Fruit fly (Drosophila melanogaster): Measurements from ENCODE around the gene CG15211.

DNA sequence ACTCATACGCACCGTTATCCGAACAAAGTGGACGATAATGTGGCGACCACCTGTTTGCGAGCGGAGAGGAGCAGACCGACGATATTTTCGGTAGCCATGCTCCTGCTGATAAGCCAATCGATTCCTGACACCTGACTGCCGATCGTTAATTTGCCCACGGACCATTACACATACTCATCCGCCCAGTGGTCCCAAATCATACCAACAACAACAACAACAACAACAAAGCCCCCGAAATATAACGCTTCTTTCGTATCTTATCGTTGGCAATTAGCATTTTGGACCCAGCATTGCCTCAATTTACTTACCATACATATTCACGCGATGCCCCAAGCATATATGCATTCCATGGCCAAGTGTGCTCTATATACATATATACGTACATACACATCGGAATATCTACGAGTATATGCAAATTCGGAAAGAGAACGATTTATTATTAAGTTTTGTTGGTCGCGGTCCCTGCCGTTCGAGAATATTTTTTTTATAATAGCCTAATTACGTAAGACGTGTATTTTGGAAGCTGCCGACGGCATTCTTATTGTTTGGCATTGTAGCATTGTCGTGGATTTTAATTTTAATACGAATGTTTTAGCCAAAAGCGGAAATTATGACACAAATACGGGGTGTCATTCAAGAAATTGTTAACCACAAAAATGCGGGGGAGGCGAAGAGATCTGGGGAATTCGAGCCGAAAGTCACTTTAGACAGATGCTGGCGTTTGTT lies 2.8 kb downstream of the CG15211 start:
- TF ChIP-seq ttk (optimal IDR thresholded peaks at IDR 0.05) (no peak), psq (optimal IDR thresholded peaks at IDR 0.05) (no peak), Sin3A (optimal IDR thresholded peaks at IDR 0.05) (no peak)

Data from Kc167 (cell line).